Fruit fly (Drosophila melanogaster): ENCODE data around the gene CG7565.

Gene CG7565

DNA sequence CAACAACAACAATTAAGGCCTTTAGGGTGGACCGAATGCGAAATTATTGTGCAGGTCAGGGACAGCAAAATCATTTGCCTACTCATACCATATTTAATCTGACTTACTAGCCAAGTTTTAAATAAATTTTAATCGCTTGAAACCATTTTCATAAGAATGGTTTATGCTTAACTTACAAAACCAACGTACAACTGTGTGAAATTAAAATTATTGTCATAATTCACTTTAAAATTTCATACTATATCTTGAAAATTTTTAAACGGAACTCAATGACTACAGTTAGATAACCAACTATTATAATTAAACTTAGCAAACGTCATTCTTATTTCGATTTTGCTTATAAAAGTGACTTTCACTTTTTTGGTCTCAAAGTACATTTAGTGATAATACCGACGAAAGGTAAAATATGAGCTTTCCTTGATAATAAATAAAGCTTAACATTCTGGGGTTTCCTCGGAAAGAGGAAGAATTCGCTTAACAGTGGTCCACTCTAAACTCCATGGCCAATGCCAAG lies 34.8 kb downstream of the CG7565 start:
- no peak; the same call in 2 of the 3 replicates for TF ChIP-seq fd96Ca (GFP tag; IDR thresholded peaks at IDR 0.05)
- TF ChIP-seq EcR (GFP tag; optimal IDR thresholded peaks at IDR 0.05), result no peak
- no peak for TF ChIP-seq CG10348 (GFP tag; IDR thresholded peaks at IDR 0.05)
- TF ChIP-seq gl (tag; optimal IDR thresholded peaks at IDR 0.05), result peak; percentile 62
- TF ChIP-seq CG8159 (tag; optimal IDR thresholded peaks at IDR 0.05), result peak; percentile 100
- peak; percentile 94 for TF ChIP-seq D1 (tag; optimal IDR thresholded peaks at IDR 0.05)
- peak; percentile 88 for TF ChIP-seq CG34367 (tag; optimal IDR thresholded peaks at IDR 0.05)
- peak; percentile 85 for TF ChIP-seq Snoo (tag; optimal IDR thresholded peaks at IDR 0.05)
- peak; percentile 88 for TF ChIP-seq Pif1A (GFP tag; optimal IDR thresholded peaks at IDR 0.05)
- TF ChIP-seq CG32121 (GFP tag; IDR thresholded peaks at IDR 0.05), result peak; percentile 77
- peak; percentile 82 for TF ChIP-seq CG13204 (GFP tag; optimal IDR thresholded peaks at IDR 0.05)
- peak; percentile 84 for TF ChIP-seq Pif1B (GFP tag; optimal IDR thresholded peaks at IDR 0.05)
- peak; percentile 93 for TF ChIP-seq CG15710 (tag; optimal IDR thresholded peaks at IDR 0.05)
- TF ChIP-seq CG4496 (GFP tag; IDR thresholded peaks at IDR 0.05), result peak; percentile 84
- peak; percentile 93 for TF ChIP-seq CG9948 (tag; optimal IDR thresholded peaks at IDR 0.05)
- TF ChIP-seq CG8301 (tag; optimal IDR thresholded peaks at IDR 0.05), result peak; percentile 95
- peak; percentile 97 for TF ChIP-seq CG14655 (GFP tag; optimal IDR thresholded peaks at IDR 0.05)
- TF ChIP-seq rn (GFP tag; IDR thresholded peaks at IDR 0.05), result 0 out of 2 replicates have a peak, but pooled peaks have one; percentile 21
- TF ChIP-seq CG12605 (GFP tag; IDR thresholded peaks at IDR 0.05), result no peak; the same call in 1 of the 2 replicates
- TF ChIP-seq Ets98B (GFP tag; IDR thresholded peaks at IDR 0.05), result peak; percentile 69; the same call in 1 of the 2 replicates
- TF ChIP-seq CG17806 (tag; optimal IDR thresholded peaks at IDR 0.05), result peak; percentile 88

- no peak for TF ChIP-seq Snoo (tag; optimal IDR thresholded peaks at IDR 0.05)
- TF ChIP-seq CG8159 (tag; optimal IDR thresholded peaks at IDR 0.05), result no peak
- TF ChIP-seq EcR (GFP tag; optimal IDR thresholded peaks at IDR 0.05), result peak; percentile 94
- no peak for TF ChIP-seq CG17806 (tag; optimal IDR thresholded peaks at IDR 0.05)
These were observed 35.3 kb downstream of the CG7565 start for dm6 chr3L:8056325-8056724.

- TF ChIP-seq EcR (GFP tag; optimal IDR thresholded peaks at IDR 0.05), result no peak
These were observed 46.7 kb downstream of the CG7565 start for dm6 chr3L:8044867-8045362.

DNA sequence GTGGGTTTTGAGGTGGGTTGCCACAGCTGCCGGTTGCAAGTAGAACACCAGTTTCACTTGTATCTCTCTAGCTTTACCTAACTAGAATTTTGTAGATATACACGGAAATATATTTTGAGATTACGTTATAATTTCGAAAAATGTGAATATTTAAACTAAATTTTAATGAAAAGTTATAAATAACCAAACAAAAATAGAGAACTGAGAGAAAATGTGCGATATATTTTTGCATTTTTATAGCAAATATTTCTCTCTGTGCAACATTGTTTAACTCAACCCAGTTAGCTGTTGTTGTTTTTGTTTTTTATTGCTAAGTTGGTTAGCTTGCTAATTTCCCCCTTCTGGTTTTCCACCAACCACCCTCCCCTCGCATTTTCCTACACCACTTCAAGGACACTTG lies 48.0 kb downstream of the CG7565 start:
- TF ChIP-seq CG8301 (tag; optimal IDR thresholded peaks at IDR 0.05) (peak; percentile 61), D1 (tag; optimal IDR thresholded peaks at IDR 0.05) (peak; percentile 13), CG9948 (tag; optimal IDR thresholded peaks at IDR 0.05) (peak; percentile 35), Pif1A (GFP tag; optimal IDR thresholded peaks at IDR 0.05) (no peak), CG17806 (tag; optimal IDR thresholded peaks at IDR 0.05) (peak; percentile 5), CG8159 (tag; optimal IDR thresholded peaks at IDR 0.05) (peak; percentile 43), CG32121 (GFP tag; IDR thresholded peaks at IDR 0.05) (peak; percentile 72), CG4496 (GFP tag; IDR thresholded peaks at IDR 0.05) (no peak)

DNA sequence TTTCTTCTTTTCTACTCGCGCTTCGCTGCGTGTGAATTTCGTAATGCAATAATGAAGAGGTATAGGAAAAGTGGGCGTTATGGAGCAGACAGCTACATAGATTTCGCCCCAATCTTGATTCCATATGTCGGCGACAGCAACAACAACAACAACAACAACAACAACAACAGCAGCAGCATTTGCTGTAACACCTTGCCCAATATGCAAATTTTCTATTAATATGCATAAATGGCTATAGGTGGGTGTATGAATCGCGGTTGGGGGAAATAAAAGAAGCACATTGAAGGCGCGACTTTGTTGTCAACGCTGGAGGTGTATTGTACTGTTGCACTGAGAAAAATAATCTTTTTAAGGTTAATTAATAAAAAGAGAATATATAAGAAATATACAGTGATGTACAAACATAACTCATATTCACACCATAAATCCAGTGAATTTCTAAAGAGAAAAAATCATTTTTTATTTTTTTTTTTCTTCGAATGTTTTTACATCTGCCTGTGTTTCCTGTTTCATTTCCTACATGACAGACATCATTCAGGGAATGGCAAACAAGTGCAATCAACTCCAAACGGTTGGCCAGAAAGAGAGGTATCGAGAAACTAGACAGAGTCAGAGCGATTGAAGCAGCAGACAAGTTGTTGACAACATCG lies 50.0 kb downstream of the CG7565 start:
- TF ChIP-seq EcR (GFP tag; optimal IDR thresholded peaks at IDR 0.05) (peak; percentile 34), gl (tag; optimal IDR thresholded peaks at IDR 0.05) (no peak), CG15710 (tag; optimal IDR thresholded peaks at IDR 0.05) (peak; percentile 9), CG10348 (GFP tag; IDR thresholded peaks at IDR 0.05) (no peak), CG9948 (tag; optimal IDR thresholded peaks at IDR 0.05) (peak; percentile 40), fd96Ca (GFP tag; IDR thresholded peaks at IDR 0.05) (0 out of 3 replicates have a peak, but pooled peaks have one; percentile 21), rn (GFP tag; IDR thresholded peaks at IDR 0.05) (peak; percentile 7; the same call in 1 of the 2 replicates), CG13204 (GFP tag; optimal IDR thresholded peaks at IDR 0.05) (no peak), Pif1B (GFP tag; optimal IDR thresholded peaks at IDR 0.05) (no peak), CG12605 (GFP tag; IDR thresholded peaks at IDR 0.05) (peak; percentile 46; the same call in 1 of the 2 replicates), Pif1A (GFP tag; optimal IDR thresholded peaks at IDR 0.05) (peak; percentile 28), CG17806 (tag; optimal IDR thresholded peaks at IDR 0.05) (peak; percentile 35), CG32121 (GFP tag; IDR thresholded peaks at IDR 0.05) (0 out of 2 replicates have a peak, but pooled peaks have one; percentile 41), CG8159 (tag; optimal IDR thresholded peaks at IDR 0.05) (peak; percentile 57), CG8301 (tag; optimal IDR thresholded peaks at IDR 0.05) (peak; percentile 45), CG4496 (GFP tag; IDR thresholded peaks at IDR 0.05) (peak; percentile 39; the same call in 1 of the 3 replicates), CG14655 (GFP tag; optimal IDR thresholded peaks at IDR 0.05) (peak; percentile 56), Ets98B (GFP tag; IDR thresholded peaks at IDR 0.05) (0 out of 2 replicates have a peak, but pooled peaks have one; percentile 18)

dm6 chr3L:8039119-8039518 lies 52.5 kb downstream of the CG7565 start:
- no peak for TF ChIP-seq fd96Ca (GFP tag; IDR thresholded peaks at IDR 0.05)
- TF ChIP-seq EcR (GFP tag; optimal IDR thresholded peaks at IDR 0.05), result no peak
- no peak for TF ChIP-seq CG8159 (tag; optimal IDR thresholded peaks at IDR 0.05)
- TF ChIP-seq Snoo (tag; optimal IDR thresholded peaks at IDR 0.05), result no peak
- TF ChIP-seq CG32121 (GFP tag; IDR thresholded peaks at IDR 0.05), result no peak
- TF ChIP-seq CG4496 (GFP tag; IDR thresholded peaks at IDR 0.05), result no peak
- TF ChIP-seq Pif1B (GFP tag; optimal IDR thresholded peaks at IDR 0.05), result no peak
- no peak for TF ChIP-seq D1 (tag; optimal IDR thresholded peaks at IDR 0.05)
- no peak for TF ChIP-seq CG12605 (GFP tag; IDR thresholded peaks at IDR 0.05)
- TF ChIP-seq CG10348 (GFP tag; IDR thresholded peaks at IDR 0.05), result no peak

All from whole organism, pupa.